Fruit fly (Drosophila melanogaster) whole organism, embryonic: Measurements from ENCODE around the gene CG45100.

Source experiments
- Abd-B ChIP-seq: fragments of 200-800 bp; sonication (Bioruptor generic); optimal IDR thresholded peaks from 2 replicates; lab custom pipeline; 2018; ENCODE audit warnings: missing biosample characterization, mild to moderate bottlenecking, missing genetic modification characterization, moderate library complexity
- Atf6 ChIP-seq: fragments of 200-800 bp; sonication (Bioruptor generic); IDR thresholded peaks from 2 replicates; pipeline ENCODE4 v1.3.6; 2022; ENCODE audit warnings: missing biosample characterization, missing genetic modification characterization
- BEAF-32 ChIP-seq: fragments of 200-800 bp; sonication (Bioruptor generic); optimal IDR thresholded peaks from 3 replicates; lab custom pipeline; 2017; ENCODE audit warnings: missing biosample characterization, missing genetic modification characterization, mild to moderate bottlenecking, moderate library complexity, missing genetic modification reagents
- CG10366 ChIP-seq: fragments of 200-800 bp; sonication (Bioruptor generic); IDR thresholded peaks from 2 replicates; pipeline ENCODE4 v1.3.6; 2022; ENCODE audit warnings: missing biosample characterization, missing genetic modification characterization
- CG11247 ChIP-seq: fragments of 200-800 bp; sonication (Bioruptor generic); IDR thresholded peaks from 2 replicates; pipeline ENCODE4 v1.3.6; 2022; ENCODE audit warnings: missing biosample characterization, missing genetic modification characterization
- CG11398 ChIP-seq: fragments of 200-800 bp; sonication (Bioruptor generic); optimal IDR thresholded peaks from 2 replicates; lab custom pipeline; 2016; ENCODE audit warnings: missing biosample characterization, missing genetic modification characterization
- CG11504 ChIP-seq: fragments of 200-800 bp; sonication (Bioruptor generic); optimal IDR thresholded peaks from 3 replicates; lab custom pipeline; 2019; ENCODE audit warnings: missing biosample characterization, mild to moderate bottlenecking, missing genetic modification characterization, moderate library complexity
- CG11695 ChIP-seq: fragments of 200-800 bp; sonication (Bioruptor generic); IDR thresholded peaks from 3 replicates; pipeline ENCODE4 v1.3.6; 2022; ENCODE audit warnings: missing biosample characterization, missing genetic modification characterization
- CG11723 ChIP-seq: fragments of 200-800 bp; sonication (Bioruptor generic); optimal IDR thresholded peaks from 2 replicates; lab custom pipeline; 2017; ENCODE audit warnings: missing biosample characterization, mild to moderate bottlenecking, missing genetic modification characterization
- CG12659 ChIP-seq: fragments of 200-800 bp; sonication (Bioruptor generic); optimal IDR thresholded peaks from 3 replicates; lab custom pipeline; 2017; ENCODE audit warnings: mild to moderate bottlenecking, missing biosample characterization, missing genetic modification reagents, missing genetic modification characterization
- CG12769 ChIP-seq: fragments of 200-800 bp; sonication (Bioruptor generic); optimal IDR thresholded peaks from 2 replicates; lab custom pipeline; 2019; ENCODE audit warnings: missing biosample characterization, mild to moderate bottlenecking, missing genetic modification characterization, moderate library complexity
- CG13287 ChIP-seq: fragments of 200-800 bp; sonication (Bioruptor generic); IDR thresholded peaks from 2 replicates; pipeline ENCODE4 v1.3.6; 2022; ENCODE audit warnings: missing biosample characterization, missing genetic modification characterization; ENCODE audit not compliant: partially characterized antibody
- CG15514 ChIP-seq: fragments of 200-800 bp; sonication (Bioruptor generic); optimal IDR thresholded peaks from 3 replicates; lab custom pipeline; 2017; ENCODE audit warnings: missing biosample characterization, missing genetic modification characterization, mild to moderate bottlenecking, moderate library complexity, missing genetic modification reagents
- CG17359 ChIP-seq: fragments of 200-800 bp; sonication (Bioruptor generic); optimal IDR thresholded peaks from 3 replicates; lab custom pipeline; 2018; ENCODE audit warnings: missing biosample characterization, mild to moderate bottlenecking, missing genetic modification characterization, moderate library complexity
- CG18011 ChIP-seq: fragments of 200-800 bp; sonication (Bioruptor generic); optimal IDR thresholded peaks from 2 replicates; lab custom pipeline; 2017; ENCODE audit warnings: missing biosample characterization, missing genetic modification characterization, mild to moderate bottlenecking, moderate library complexity, missing genotype
- CG30431 ChIP-seq: fragments of 200-800 bp; sonication (Bioruptor generic); optimal IDR thresholded peaks from 2 replicates; lab custom pipeline; 2017; ENCODE audit warnings: missing biosample characterization, missing genetic modification characterization
- CG3281 ChIP-seq: fragments of 200-800 bp; sonication (Bioruptor generic); optimal IDR thresholded peaks from 3 replicates; lab custom pipeline; 2017; ENCODE audit warnings: missing biosample characterization, mild to moderate bottlenecking, missing genetic modification characterization
- CG4360 ChIP-seq: fragments of 200-800 bp; sonication (Bioruptor generic); IDR thresholded peaks from 2 replicates; pipeline ENCODE4 v1.3.6; 2022; ENCODE audit warnings: missing biosample characterization, missing genetic modification characterization
- CG43689 ChIP-seq: fragments of 200-800 bp; sonication (Bioruptor generic); IDR thresholded peaks from 2 replicates; pipeline ENCODE4 v1.3.6; 2022; ENCODE audit warnings: missing biosample characterization, missing genetic modification characterization
- CG4424 ChIP-seq: fragments of 200-800 bp; sonication (Bioruptor generic); optimal IDR thresholded peaks from 3 replicates; lab custom pipeline; 2016; ENCODE audit warnings: missing biosample characterization, missing genetic modification characterization
- CG4730 ChIP-seq: fragments of 200-800 bp; sonication (Bioruptor generic); IDR thresholded peaks from 2 replicates; pipeline ENCODE4 v1.3.6; 2022; ENCODE audit warnings: missing biosample characterization, missing genetic modification characterization
- CG6272 ChIP-seq: fragments of 200-800 bp; sonication (Bioruptor generic); IDR thresholded peaks from 2 replicates; pipeline ENCODE4 v1.3.6; 2022; ENCODE audit warnings: missing biosample characterization, missing genetic modification characterization
- CG6791 ChIP-seq: fragments of 200-800 bp; sonication (Bioruptor generic); IDR thresholded peaks from 3 replicates; pipeline ENCODE4 v1.3.6; 2022; ENCODE audit warnings: missing biosample characterization, missing genetic modification characterization; ENCODE audit not compliant: partially characterized antibody
- CG8478 ChIP-seq: fragments of >200 bp; optimal IDR thresholded peaks from 2 replicates; lab custom pipeline; 2018
- Dbx ChIP-seq: fragments of 200-800 bp; sonication (Bioruptor generic); IDR thresholded peaks from 3 replicates; pipeline ENCODE4 v1.3.6; 2022; ENCODE audit warnings: missing biosample characterization, missing genetic modification characterization
- Dll ChIP-seq: fragments of 200-800 bp; sonication (Bioruptor generic); IDR thresholded peaks from 4 replicates; pipeline ENCODE4 v1.3.6; 2022; ENCODE audit warnings: missing biosample characterization, missing genetic modification characterization; ENCODE audit not compliant: partially characterized antibody
- Dref ChIP-seq: fragments of 200-800 bp; sonication (Bioruptor generic); IDR thresholded peaks from 2 replicates; pipeline ENCODE4 v1.3.6; 2022; ENCODE audit warnings: missing biosample characterization, missing genetic modification characterization
- Ets65A ChIP-seq: fragments of 200-800 bp; sonication (Bioruptor generic); peaks from one replicate; lab custom pipeline; 2016; ENCODE audit warnings: missing biosample characterization, missing genetic modification characterization
- HLHmδ ChIP-seq: fragments of 200-800 bp; sonication (Bioruptor generic); optimal IDR thresholded peaks from 2 replicates; lab custom pipeline; 2018; ENCODE audit warnings: missing biosample characterization, mild to moderate bottlenecking, missing genetic modification characterization, moderate library complexity
- HmgD ChIP-seq: fragments of 200-800 bp; sonication (Bioruptor generic); optimal IDR thresholded peaks from 3 replicates; lab custom pipeline; 2016; ENCODE audit warnings: missing biosample characterization, missing genetic modification characterization
- Hmr ChIP-seq: fragments of 200-800 bp; sonication (Bioruptor generic); optimal IDR thresholded peaks from 3 replicates; lab custom pipeline; 2017; ENCODE audit warnings: mild to moderate bottlenecking, missing biosample characterization, missing genetic modification reagents, missing genetic modification characterization
- Lhr ChIP-seq: fragments of 200-800 bp; sonication (Bioruptor generic); optimal IDR thresholded peaks from 3 replicates; lab custom pipeline; 2017; ENCODE audit warnings: mild to moderate bottlenecking, missing biosample characterization, missing genetic modification reagents, missing genetic modification characterization
- MBD-R2 ChIP-seq: fragments of 200-800 bp; sonication (Bioruptor generic); IDR thresholded peaks from 2 replicates; pipeline ENCODE4 v1.3.6; 2022; ENCODE audit warnings: missing biosample characterization, missing genetic modification characterization
- az2 ChIP-seq: fragments of 200-800 bp; sonication (Bioruptor generic); optimal IDR thresholded peaks from 3 replicates; lab custom pipeline; 2016; ENCODE audit warnings: missing biosample characterization, missing genetic modification characterization
- cg ChIP-seq: fragments of 200-800 bp; sonication (Bioruptor generic); optimal IDR thresholded peaks from 3 replicates; lab custom pipeline; 2019; ENCODE audit warnings: missing biosample characterization, mild to moderate bottlenecking, missing genetic modification characterization, moderate library complexity
- chif ChIP-seq, 2 experiments: fragments of 200-800 bp; sonication (Bioruptor generic); optimal IDR thresholded peaks; 3 replicates each; lab custom pipeline; 2016; ENCODE audit warnings: missing biosample characterization in 2 of 2, missing genetic modification characterization in 2 of 2
- dmrt11E ChIP-seq: fragments of 200-800 bp; sonication (Bioruptor generic); optimal IDR thresholded peaks from 3 replicates; lab custom pipeline; 2018; ENCODE audit warnings: missing biosample characterization, mild to moderate bottlenecking, missing genetic modification characterization, moderate library complexity
- esg ChIP-seq: fragments of 200-800 bp; sonication (Bioruptor generic); conservative IDR thresholded peaks from 2 replicates; pipeline ENCODE4 v1.3.6; 2022; ENCODE audit warnings: missing biosample characterization, missing genetic modification characterization
- ftz-f1 ChIP-seq: fragments of 200-800 bp; sonication (Bioruptor generic); optimal IDR thresholded peaks from 2 replicates; lab custom pipeline; 2016; ENCODE audit warnings: missing biosample characterization, missing genetic modification characterization
- kni ChIP-seq: fragments of 200-800 bp; sonication (Bioruptor generic); optimal IDR thresholded peaks from 3 replicates; lab custom pipeline; 2017; ENCODE audit warnings: mild to moderate bottlenecking, missing biosample characterization, missing genetic modification reagents, missing genetic modification characterization
- pnt ChIP-seq: fragments of 200-800 bp; sonication (Bioruptor generic); optimal IDR thresholded peaks from 3 replicates; lab custom pipeline; 2016; ENCODE audit warnings: missing biosample characterization, missing genetic modification characterization
- prd ChIP-seq, 3 experiments: fragments of >200 bp in 2 of 3; fragments of 200-800 bp in 1 of 3; sonication (Bioruptor generic) in 1 of 3; optimal IDR thresholded peaks in 2 of 3; IDR thresholded peaks in 1 of 3; 2 replicates in 2 of 3; 3 replicates in 1 of 3; pipeline versions ENCODE4 v1.3.6 to Lab custom; 2017 to 2022; ENCODE audit warnings: missing biosample characterization in 1 of 3, missing genetic modification characterization in 1 of 3
- pzg ChIP-seq: fragments of 200-800 bp; sonication (Bioruptor generic); optimal IDR thresholded peaks from 3 replicates; lab custom pipeline; 2018; ENCODE audit warnings: missing biosample characterization, mild to moderate bottlenecking, missing genetic modification characterization, moderate library complexity
- sc ChIP-seq, 3 experiments: fragments of >200 bp in 2 of 3; fragments of 200-800 bp in 1 of 3; sonication (Bioruptor generic) in 1 of 3; optimal IDR thresholded peaks; 2 replicates in 2 of 3; 3 replicates in 1 of 3; lab custom pipeline; 2017; ENCODE audit warnings: mild to moderate bottlenecking in 1 of 3, missing biosample characterization in 1 of 3, missing genetic modification characterization in 1 of 3, missing genetic modification reagents in 1 of 3
- sna ChIP-seq: fragments of 200-800 bp; sonication (Bioruptor generic); IDR thresholded peaks from 2 replicates; pipeline ENCODE4 v1.3.6; 2022; ENCODE audit warnings: missing biosample characterization, missing genetic modification characterization; ENCODE audit not compliant: partially characterized antibody
- stwl ChIP-seq: fragments of 200-800 bp; sonication (Bioruptor generic); optimal IDR thresholded peaks from 3 replicates; lab custom pipeline; 2018; ENCODE audit warnings: missing biosample characterization, mild to moderate bottlenecking, missing genetic modification characterization, moderate library complexity
- toy ChIP-seq: fragments of 200-800 bp; sonication (Bioruptor generic); IDR thresholded peaks from 2 replicates; pipeline ENCODE4 v1.3.6; 2022; ENCODE audit warnings: missing biosample characterization, missing genetic modification characterization
- tup ChIP-seq: fragments of 200-800 bp; sonication (Bioruptor generic); optimal IDR thresholded peaks from 2 replicates; lab custom pipeline; 2016; ENCODE audit warnings: missing biosample characterization, mild to moderate bottlenecking, missing genetic modification characterization, moderate library complexity

CG45100 gene

DNA sequence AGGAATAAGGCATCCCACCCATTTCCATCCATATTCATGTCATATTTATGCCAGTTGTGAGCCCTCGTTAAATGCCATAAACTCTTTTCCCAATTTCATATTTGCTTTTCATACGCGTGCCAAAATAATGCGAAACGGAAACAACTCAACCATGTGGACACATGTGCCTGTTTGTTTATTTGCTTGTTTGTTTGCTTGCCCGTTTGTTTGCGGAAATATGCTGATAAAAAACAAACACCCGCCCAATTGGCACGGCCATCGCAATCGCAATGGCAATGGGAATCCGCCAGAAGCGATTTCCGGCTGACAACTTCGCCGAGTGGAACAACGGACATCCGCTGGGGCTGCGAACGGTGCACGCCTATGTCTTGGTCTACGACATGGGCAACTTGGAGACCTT is 20.1 kb downstream of the CG45100 start (continued):
- TF ChIP-seq Atf6 (peak; percentile 44; the same call in 1 of the 2 replicates), CG11247 (GFP tag; lab: Robert Waterston, UW) (0 out of 2 replicates have a peak, but pooled peaks have one; percentile 26), Hmr (GFP tag; lab: Kevin White, UChicago) (peak; percentile 37), CG3281 (GFP tag; lab: Kevin White, UChicago) (peak; percentile 16), cg (GFP tag; lab: Kevin White, UChicago) (no peak), CG4730 (peak; percentile 30; the same call in 1 of the 2 replicates), pnt (no peak), Dbx (GFP tag; lab: Robert Waterston, UW) (peak; percentile 37; the same call in 1 of the 3 replicates), CG10366 (no peak), CG15514 (peak; percentile 5), tup (no peak)
- TF ChIP-seq, all 482 proteins: peak for 17

dm6 chr3R:5438750-5439149 is 35.6 kb downstream of the CG45100 start:
- TF ChIP-seq CG11398 (no peak), dmrt11E (tag; lab: Kevin White, UChicago) (peak; percentile 21), sna (GFP tag; lab: Robert Waterston, UW) (0 out of 2 replicates have a peak, but pooled peaks have one; percentile 28), Abd-B (GFP tag; lab: Kevin White, UChicago) (peak; percentile 95), stwl (peak; percentile 100), CG11504 (tag; lab: Kevin White, UChicago) (peak; percentile 39), az2 (GFP tag; lab: Kevin White, UChicago) (no peak), HmgD (GFP tag; lab: Kevin White, UChicago) (peak; percentile 63), CG6791 (peak; percentile 54; the same call in 2 of the 3 replicates), ftz-f1 (no peak), CG11723 (GFP tag; lab: Kevin White, UChicago) (no peak), pzg (peak; percentile 26), prd (optimal IDR thresholded peaks at IDR 0.05; lab: Kevin White, UChicago) (no peak), prd (GFP tag; IDR thresholded peaks at IDR 0.05; lab: Robert Waterston, UW) (peak; percentile 19; the same call in 2 of the 3 replicates), toy (GFP tag; lab: Robert Waterston, UW) (no peak), sc (optimal IDR thresholded peaks at IDR 0.05; lab: Kevin White, UChicago) (no peak), sc (GFP tag; optimal IDR thresholded peaks at IDR 0.05; lab: Kevin White, UChicago) (no peak), CG30431 (GFP tag; lab: Kevin White, UChicago) (no peak), Dref (GFP tag; lab: Robert Waterston, UW) (no peak), CG12769 (tag; lab: Kevin White, UChicago) (no peak), Ets65A (GFP tag; lab: Kevin White, UChicago) (peak; percentile 62), CG18011 (GFP tag; lab: Kevin White, UChicago) (peak; percentile 98), CG11695 (GFP tag; lab: Robert Waterston, UW) (no peak), CG12659 (GFP tag; lab: Kevin White, UChicago) (peak; percentile 32), HLHmδ (GFP tag; lab: Kevin White, UChicago) (no peak), CG13287 (GFP tag; lab: Robert Waterston, UW) (peak; percentile 43; the same call in 1 of the 2 replicates), esg (GFP tag; lab: Robert Waterston, UW) (no peak), Lhr (peak; percentile 28), Dll (GFP tag; lab: Robert Waterston, UW) (0 out of 4 replicates have a peak, but pooled peaks have one; percentile 30), chif (GFP tag; optimal IDR thresholded peaks at IDR 0.05; lab: Kevin White, UChicago) (peak in 1 of 2 experiments; percentile 23), CG4424 (GFP tag; lab: Kevin White, UChicago) (peak; percentile 52), CG8478 (lab: Kevin White, UChicago) (no peak), CG4360 (GFP tag; lab: Robert Waterston, UW) (no peak), CG17359 (tag; lab: Kevin White, UChicago) (peak; percentile 58), CG43689 (no peak), BEAF-32 (GFP tag; lab: Kevin White, UChicago) (peak; percentile 22), MBD-R2 (GFP tag; lab: Robert Waterston, UW) (peak; percentile 60; the same call in 1 of the 2 replicates), CG6272 (GFP tag; lab: Robert Waterston, UW) (0 out of 2 replicates have a peak, but pooled peaks have one; percentile 9), kni (no peak), CG4730 (no peak)
